Fruit fly (Drosophila melanogaster) whole organism, embryonic: ENCODE results near the gene wdn.

Experiments used
- Bgb ChIP-seq: fragments of 200-800 bp; sonication (Bioruptor generic); IDR thresholded peaks from 2 replicates; pipeline ENCODE4 v1.3.6; 2022; ENCODE audit warnings: missing biosample characterization, missing genetic modification characterization; ENCODE audit not compliant: partially characterized antibody
- Bteb2 ChIP-seq: fragments of 200-800 bp; sonication (Bioruptor generic); optimal IDR thresholded peaks from 2 replicates; lab custom pipeline; 2016; ENCODE audit warnings: missing biosample characterization, missing genetic modification characterization
- CG11695 ChIP-seq: fragments of 200-800 bp; sonication (Bioruptor generic); IDR thresholded peaks from 3 replicates; pipeline ENCODE4 v1.3.6; 2022; ENCODE audit warnings: missing biosample characterization, missing genetic modification characterization
- CG1647 ChIP-seq: fragments of 200-800 bp; sonication (Bioruptor generic); optimal IDR thresholded peaks from 3 replicates; lab custom pipeline; 2016; ENCODE audit warnings: missing biosample characterization, missing genetic modification characterization
- CG18599 ChIP-seq: fragments of 200-800 bp; sonication (Bioruptor generic); optimal IDR thresholded peaks from 3 replicates; lab custom pipeline; 2017; ENCODE audit warnings: missing biosample characterization, missing genetic modification characterization, mild to moderate bottlenecking, moderate library complexity, missing genetic modification reagents
- CG2199 ChIP-seq: fragments of 200-800 bp; sonication (Bioruptor generic); IDR thresholded peaks from 3 replicates; pipeline ENCODE4 v1.3.6; 2022; ENCODE audit warnings: missing biosample characterization, missing genetic modification characterization
- CG2202 ChIP-seq: fragments of 200-800 bp; sonication (Bioruptor generic); optimal IDR thresholded peaks from 2 replicates; lab custom pipeline; 2018; ENCODE audit warnings: missing biosample characterization, mild to moderate bottlenecking, missing genetic modification characterization
- CG2712 ChIP-seq: fragments of 200-800 bp; optimal IDR thresholded peaks from 3 replicates; lab custom pipeline; 2019; ENCODE audit warnings: missing biosample characterization, mild to moderate bottlenecking, missing genetic modification characterization, moderate library complexity
- CG3065 ChIP-seq: fragments of 200-800 bp; sonication (Bioruptor generic); optimal IDR thresholded peaks from 2 replicates; lab custom pipeline; 2016; ENCODE audit warnings: missing biosample characterization, missing genetic modification characterization
- CG32532 ChIP-seq: fragments of 200-800 bp; sonication (Bioruptor generic); IDR thresholded peaks from 2 replicates; pipeline ENCODE4 v1.3.6; 2022; ENCODE audit warnings: missing biosample characterization, missing genetic modification characterization
- CG32767 ChIP-seq: fragments of 200-800 bp; sonication (Bioruptor generic); IDR thresholded peaks from 2 replicates; pipeline ENCODE4 v1.3.6; 2022; ENCODE audit warnings: missing biosample characterization, missing genetic modification characterization
- CG42726 ChIP-seq: fragments of 200-800 bp; sonication (Bioruptor generic); IDR thresholded peaks from 2 replicates; pipeline ENCODE4 v1.3.6; 2022; ENCODE audit warnings: missing biosample characterization, missing genetic modification characterization; ENCODE audit not compliant: partially characterized antibody
- CG4707 ChIP-seq: fragments of 200-800 bp; sonication (Bioruptor generic); optimal IDR thresholded peaks from 2 replicates; lab custom pipeline; 2018; ENCODE audit warnings: missing biosample characterization, mild to moderate bottlenecking, missing genetic modification characterization, moderate library complexity
- CG6175 ChIP-seq: fragments of 200-800 bp; sonication (Bioruptor generic); IDR thresholded peaks from 3 replicates; pipeline ENCODE4 v1.3.6; 2022; ENCODE audit warnings: missing biosample characterization, missing genetic modification characterization
- CG6765 ChIP-seq: fragments of 200-800 bp; sonication (Bioruptor generic); optimal IDR thresholded peaks from 3 replicates; lab custom pipeline; 2017; ENCODE audit warnings: missing biosample characterization, mild to moderate bottlenecking, missing genetic modification characterization
- CG8290 ChIP-seq, 3 experiments: fragments of 200-800 bp; sonication (Bioruptor generic); optimal IDR thresholded peaks; 2 replicates each; lab custom pipeline; 2016 to 2019; ENCODE audit warnings: missing biosample characterization in 3 of 3, missing genetic modification characterization in 3 of 3, mild to moderate bottlenecking in 2 of 3, moderate library complexity in 1 of 3
- CG9797 ChIP-seq: fragments of 200-800 bp; sonication (Bioruptor generic); optimal IDR thresholded peaks from 3 replicates; lab custom pipeline; 2018; ENCODE audit warnings: missing biosample characterization, mild to moderate bottlenecking, missing genetic modification characterization
- Dbx ChIP-seq: fragments of 200-800 bp; sonication (Bioruptor generic); IDR thresholded peaks from 3 replicates; pipeline ENCODE4 v1.3.6; 2022; ENCODE audit warnings: missing biosample characterization, missing genetic modification characterization
- Deaf1 ChIP-seq: fragments of 200-800 bp; optimal IDR thresholded peaks from 3 replicates; lab custom pipeline; 2019; ENCODE audit warnings: missing biosample characterization, mild to moderate bottlenecking, missing genetic modification characterization, moderate library complexity
- Elba2 ChIP-seq: fragments of 200-800 bp; sonication (Bioruptor generic); optimal IDR thresholded peaks from 3 replicates; lab custom pipeline; 2016; ENCODE audit warnings: missing biosample characterization, missing genetic modification characterization
- HHEX ChIP-seq: fragments of 200-800 bp; sonication (Bioruptor generic); optimal IDR thresholded peaks from 3 replicates; lab custom pipeline; 2017; ENCODE audit warnings: missing biosample characterization, mild to moderate bottlenecking, missing genetic modification characterization, missing genetic modification reagents
- MTF-1 ChIP-seq: fragments of 200-800 bp; sonication (Bioruptor generic); optimal IDR thresholded peaks from 2 replicates; lab custom pipeline; 2018; ENCODE audit warnings: missing biosample characterization, mild to moderate bottlenecking, missing genetic modification characterization, borderline replicate concordance
- Med ChIP-seq: fragments of 200-800 bp; sonication (Bioruptor generic); peaks from one replicate; lab custom pipeline; 2016; ENCODE audit warnings: missing biosample characterization, missing genetic modification characterization, mild to moderate bottlenecking, inconsistent platforms, moderate library complexity
- Mrtf ChIP-seq: fragments of 200-800 bp; sonication (Bioruptor generic); IDR thresholded peaks from 3 replicates; pipeline ENCODE4 v1.3.6; 2022; ENCODE audit warnings: missing biosample characterization, missing genetic modification characterization
- Nf-YA ChIP-seq: fragments of 200-800 bp; sonication (Bioruptor generic); IDR thresholded peaks from 2 replicates; pipeline ENCODE4 v1.3.6; 2022; ENCODE audit warnings: missing biosample characterization, missing genetic modification characterization
- Optix ChIP-seq: fragments of 200-800 bp; sonication (Bioruptor generic); IDR thresholded peaks from 3 replicates; pipeline ENCODE4 v1.3.6; 2022; ENCODE audit warnings: missing biosample characterization, missing genetic modification characterization
- PHDP ChIP-seq: fragments of 200-800 bp; sonication (Bioruptor generic); optimal IDR thresholded peaks from 3 replicates; lab custom pipeline; 2018; ENCODE audit warnings: missing biosample characterization, mild to moderate bottlenecking, missing genetic modification characterization, moderate library complexity
- Ptx1 ChIP-seq: fragments of 200-800 bp; sonication (Bioruptor generic); IDR thresholded peaks from 2 replicates; pipeline ENCODE4 v1.3.6; 2022; ENCODE audit warnings: missing biosample characterization, missing genetic modification characterization
- Six4 ChIP-seq: fragments of 200-800 bp; sonication (Bioruptor generic); optimal IDR thresholded peaks from 2 replicates; lab custom pipeline; 2016; ENCODE audit warnings: missing biosample characterization, missing genetic modification characterization
- chinmo ChIP-seq: fragments of 200-800 bp; sonication (Bioruptor generic); IDR thresholded peaks from 4 replicates; pipeline ENCODE4 v1.3.6; 2022; ENCODE audit warnings: missing biosample characterization, missing genetic modification characterization; ENCODE audit not compliant: partially characterized antibody
- crol ChIP-seq: fragments of 200-800 bp; sonication (Bioruptor generic); IDR thresholded peaks from 2 replicates; pipeline ENCODE4 v1.3.6; 2022; ENCODE audit warnings: missing biosample characterization, missing genetic modification characterization
- fru ChIP-seq: fragments of >200 bp; optimal IDR thresholded peaks from 2 replicates; lab custom pipeline; 2017
- hbn ChIP-seq: fragments of 200-800 bp; sonication (Bioruptor generic); IDR thresholded peaks from 2 replicates; pipeline ENCODE4 v1.3.6; 2022; ENCODE audit warnings: missing biosample characterization, missing genetic modification characterization; ENCODE audit not compliant: partially characterized antibody
- inv ChIP-seq: fragments of 200-800 bp; sonication (Bioruptor generic); IDR thresholded peaks from 2 replicates; pipeline ENCODE4 v1.3.6; 2022; ENCODE audit warnings: missing biosample characterization, missing genetic modification characterization; ENCODE audit not compliant: partially characterized antibody
- kay ChIP-seq: fragments of 200-800 bp; sonication (Bioruptor generic); optimal IDR thresholded peaks from 2 replicates; lab custom pipeline; 2016; ENCODE audit warnings: missing biosample characterization, missing genetic modification characterization
- kni ChIP-seq: fragments of 200-800 bp; sonication (Bioruptor generic); optimal IDR thresholded peaks from 3 replicates; lab custom pipeline; 2017; ENCODE audit warnings: mild to moderate bottlenecking, missing biosample characterization, missing genetic modification reagents, missing genetic modification characterization
- knrl ChIP-seq: fragments of 200-800 bp; sonication (Bioruptor generic); IDR thresholded peaks from 3 replicates; pipeline ENCODE4 v1.3.6; 2022; ENCODE audit warnings: missing biosample characterization, missing genetic modification characterization; ENCODE audit not compliant: partially characterized antibody
- mam ChIP-seq: fragments of 200-800 bp; sonication (Bioruptor generic); optimal IDR thresholded peaks from 3 replicates; lab custom pipeline; 2016; ENCODE audit warnings: missing biosample characterization, missing genetic modification characterization
- pzg ChIP-seq: fragments of 200-800 bp; sonication (Bioruptor generic); optimal IDR thresholded peaks from 3 replicates; lab custom pipeline; 2018; ENCODE audit warnings: missing biosample characterization, mild to moderate bottlenecking, missing genetic modification characterization, moderate library complexity
- rib ChIP-seq: fragments of 200-800 bp; sonication (Bioruptor generic); IDR thresholded peaks from 2 replicates; pipeline ENCODE4 v1.3.6; 2022; ENCODE audit warnings: missing biosample characterization, missing genetic modification characterization
- ro ChIP-seq: fragments of 200-800 bp; sonication (Bioruptor generic); IDR thresholded peaks from 2 replicates; pipeline ENCODE4 v1.3.6; 2022; ENCODE audit warnings: missing biosample characterization, missing genetic modification characterization
- seq ChIP-seq: fragments of 200-800 bp; sonication (Bioruptor generic); IDR thresholded peaks from 2 replicates; pipeline ENCODE4 v1.3.6; 2022; ENCODE audit warnings: missing biosample characterization, missing genetic modification characterization
- slbo ChIP-seq: fragments of 200-800 bp; sonication (Bioruptor generic); IDR thresholded peaks from 2 replicates; pipeline ENCODE4 v1.3.6; 2022; ENCODE audit warnings: missing biosample characterization, missing genetic modification characterization
- sob ChIP-seq: fragments of 200-800 bp; sonication (Bioruptor generic); IDR thresholded peaks from 2 replicates; pipeline ENCODE4 v1.3.6; 2022; ENCODE audit warnings: missing biosample characterization, missing genetic modification characterization
- tin ChIP-seq: fragments of 200-800 bp; sonication (Bioruptor generic); optimal IDR thresholded peaks from 3 replicates; lab custom pipeline; 2016; ENCODE audit warnings: missing biosample characterization, missing genetic modification characterization
- zen2 ChIP-seq: fragments of 200-800 bp; sonication (Bioruptor generic); IDR thresholded peaks from 3 replicates; pipeline ENCODE4 v1.3.6; 2022; ENCODE audit warnings: missing biosample characterization, missing genetic modification characterization; ENCODE audit not compliant: partially characterized antibody
- zfh1 ChIP-seq: fragments of 200-800 bp; sonication (Bioruptor generic); IDR thresholded peaks from 3 replicates; pipeline ENCODE4 v1.3.6; 2022; ENCODE audit warnings: missing biosample characterization, missing genetic modification characterization

wdn gene

DNA sequence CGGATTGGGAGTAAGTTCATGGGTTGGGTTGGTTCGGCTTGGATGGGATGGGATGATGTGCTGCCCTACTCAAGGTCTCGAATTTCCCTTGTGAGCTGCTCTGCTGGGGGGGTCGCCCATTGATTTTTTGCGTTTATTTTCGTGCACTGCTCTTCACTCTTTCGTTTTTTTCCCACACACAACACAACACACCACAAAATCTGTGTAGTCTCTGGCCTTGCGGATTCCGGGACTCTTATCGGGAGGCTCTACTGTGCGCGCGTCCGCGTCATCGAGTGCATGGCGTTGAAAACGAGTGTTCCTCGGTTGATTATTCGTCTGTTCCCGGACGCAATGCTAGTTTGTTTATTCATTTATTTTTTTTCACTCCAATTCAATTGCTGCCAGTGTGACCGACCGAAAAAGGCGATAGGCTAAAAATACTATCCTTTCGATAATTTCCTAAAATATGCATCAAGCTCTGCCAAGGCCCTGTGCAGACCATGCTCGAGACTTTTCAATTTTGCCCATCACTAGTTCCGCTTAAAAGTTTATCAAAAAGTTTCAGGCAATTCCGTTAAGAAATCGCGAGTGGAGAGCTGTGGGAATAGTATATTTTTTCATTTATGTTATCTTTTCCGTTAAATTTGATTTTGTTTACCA is 20.6 kb upstream of the wdn start, which contains the start of gene WASp (continued):
- peak; percentile 69 for TF ChIP-seq CG42726 (GFP tag; lab: Robert Waterston, UW)
- TF ChIP-seq PHDP (tag; lab: Kevin White, UChicago) = no peak
- peak; percentile 46; the same call in 1 of the 2 replicates for TF ChIP-seq Nf-YA (GFP tag; lab: Robert Waterston, UW)
- TF ChIP-seq pzg (GFP tag; lab: Kevin White, UChicago) = peak; percentile 94
- TF ChIP-seq CG2712 (tag; lab: Kevin White, UChicago) = peak; percentile 71
- peak; percentile 93 for TF ChIP-seq CG9797 (GFP tag; lab: Kevin White, UChicago)
- TF ChIP-seq tin (GFP tag; lab: Kevin White, UChicago) = peak; percentile 49

DNA sequence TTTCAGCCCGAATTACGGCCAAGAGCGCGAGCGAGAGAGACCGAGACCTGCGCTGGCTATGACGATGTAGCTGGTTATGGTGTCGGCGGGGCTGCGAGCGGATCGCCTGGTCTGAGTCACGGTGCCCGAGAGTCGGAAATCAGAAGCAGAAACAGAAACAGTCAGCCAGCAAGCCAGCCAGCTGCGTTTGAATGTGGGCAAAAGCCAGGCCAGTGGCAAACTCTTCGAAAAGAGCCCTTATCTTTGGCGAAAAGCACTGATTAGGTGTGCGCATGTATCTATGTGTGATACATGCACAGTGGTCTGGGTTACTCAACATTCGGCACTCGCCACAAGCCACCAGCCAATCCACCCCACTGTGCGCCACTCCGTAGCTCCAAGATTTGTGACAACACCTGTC is 20.0 kb upstream of the wdn start:
- TF ChIP-seq CG6765 = peak; percentile 46
- no peak for TF ChIP-seq Bteb2 (GFP tag; lab: Kevin White, UChicago)
- TF ChIP-seq MTF-1 (GFP tag; lab: Kevin White, UChicago) = no peak
- TF ChIP-seq Mrtf (GFP tag; lab: Robert Waterston, UW) = 0 out of 3 replicates have a peak, but pooled peaks have one; percentile 5
- TF ChIP-seq chinmo (GFP tag; lab: Robert Waterston, UW) = 0 out of 4 replicates have a peak, but pooled peaks have one; percentile 53
- no peak for TF ChIP-seq Elba2 (GFP tag; lab: Kevin White, UChicago)
- TF ChIP-seq zen2 (GFP tag; lab: Robert Waterston, UW) = 0 out of 3 replicates have a peak, but pooled peaks have one; percentile 23
- TF ChIP-seq CG2199 (GFP tag; lab: Robert Waterston, UW) = no peak
- no peak for TF ChIP-seq CG6175 (GFP tag; lab: Robert Waterston, UW)
- TF ChIP-seq Bgb (GFP tag; lab: Robert Waterston, UW) = peak; percentile 60
- TF ChIP-seq hbn (GFP tag; lab: Robert Waterston, UW) = no peak
- no peak for TF ChIP-seq Six4 (GFP tag; lab: Kevin White, UChicago)
- no peak for TF ChIP-seq kni (GFP tag; lab: Kevin White, UChicago)
- peak; percentile 84 for TF ChIP-seq Med (GFP tag; lab: Kevin White, UChicago)
- TF ChIP-seq CG2202 (tag; lab: Kevin White, UChicago) = no peak
- TF ChIP-seq CG4707 (GFP tag; lab: Kevin White, UChicago) = peak; percentile 42
- peak; percentile 47; the same call in 1 of the 2 replicates for TF ChIP-seq sob (GFP tag; lab: Robert Waterston, UW)
- peak; percentile 1 for TF ChIP-seq HHEX (GFP tag; lab: Kevin White, UChicago)
- no peak for TF ChIP-seq CG3065 (GFP tag; lab: Kevin White, UChicago)
- TF ChIP-seq knrl (GFP tag; lab: Robert Waterston, UW) = no peak
- TF ChIP-seq Deaf1 (tag; lab: Kevin White, UChicago) = peak; percentile 49
- peak; percentile 4 for TF ChIP-seq mam (GFP tag; lab: Kevin White, UChicago)
- peak; percentile 62; the same call in 1 of the 2 replicates for TF ChIP-seq CG32767 (GFP tag; lab: Robert Waterston, UW)
- peak; percentile 63 for TF ChIP-seq slbo (GFP tag; lab: Robert Waterston, UW)
- TF ChIP-seq Optix (GFP tag; lab: Robert Waterston, UW) = no peak
- peak; percentile 37; the same call in 1 of the 2 replicates for TF ChIP-seq rib (GFP tag; lab: Robert Waterston, UW)
- TF ChIP-seq CG11695 (GFP tag; lab: Robert Waterston, UW) = peak; percentile 20; the same call in 1 of the 3 replicates
- TF ChIP-seq CG18599 = peak; percentile 31
- peak; percentile 43; the same call in 1 of the 3 replicates for TF ChIP-seq zfh1
- no peak for TF ChIP-seq seq (GFP tag; lab: Robert Waterston, UW)
- 0 out of 2 replicates have a peak, but pooled peaks have one; percentile 15 for TF ChIP-seq inv (GFP tag; lab: Robert Waterston, UW)
- TF ChIP-seq CG8290 (GFP tag; optimal IDR thresholded peaks at IDR 0.05; lab: Kevin White, UChicago) = no peak
- peak in 1 of 2 experiments; percentile 49 for TF ChIP-seq CG8290 (tag; optimal IDR thresholded peaks at IDR 0.05; lab: Kevin White, UChicago)
- peak; percentile 50 for TF ChIP-seq CG1647
- TF ChIP-seq CG32532 (GFP tag; lab: Robert Waterston, UW) = peak; percentile 50
- peak; percentile 11; the same call in 1 of the 2 replicates for TF ChIP-seq crol (GFP tag; lab: Robert Waterston, UW)
- TF ChIP-seq Dbx (GFP tag; lab: Robert Waterston, UW) = 0 out of 3 replicates have a peak, but pooled peaks have one; percentile 49
- TF ChIP-seq kay = peak; percentile 71
- no peak for TF ChIP-seq fru
- TF ChIP-seq Ptx1 (GFP tag; lab: Robert Waterston, UW) = peak; percentile 17; the same call in 1 of the 2 replicates
- no peak for TF ChIP-seq ro (GFP tag; lab: Robert Waterston, UW)
